Worm (Caenorhabditis elegans) whole organism, L2 larva: Measurements from ENCODE around the gene B0478.3.
A peak's percentile ranks its signal among the peaks of the same experiment; 100 is the strongest.

Source experiments
- C34F6.9 ChIP-seq: fragments of 150-350 bp; optimal IDR thresholded peaks from 2 replicates; lab custom pipeline; 2014; ENCODE audit warnings: missing biosample characterization, missing genetic modification characterization
- R02D3.7 ChIP-seq: fragments of 150-350 bp; optimal IDR thresholded peaks from 2 replicates; lab custom pipeline; 2014; ENCODE audit warnings: missing biosample characterization, missing genetic modification characterization
- Y55F3AM.14 ChIP-seq: fragments of 200-800 bp; sonication (Bioruptor generic); optimal IDR thresholded peaks from 2 replicates; lab custom pipeline; 2018; ENCODE audit warnings: mild to moderate bottlenecking, missing genetic modification characterization, missing compliant biosample characterization
- ZK546.5 ChIP-seq: sonication (generic microtip); optimal IDR thresholded peaks from 2 replicates; lab custom pipeline; 2017; ENCODE audit warnings: missing biosample characterization, missing genetic modification characterization
- alr-1 ChIP-seq: fragments of 150-350 bp; optimal IDR thresholded peaks from 2 replicates; lab custom pipeline; 2014; ENCODE audit warnings: missing biosample characterization, missing genetic modification characterization
- aly-2 ChIP-seq: fragments of 150-350 bp; optimal IDR thresholded peaks from 2 replicates; lab custom pipeline; 2014; ENCODE audit warnings: missing biosample characterization, missing genetic modification characterization
- ama-1 ChIP-seq: fragments of 150-350 bp; optimal IDR thresholded peaks from 2 replicates; lab custom pipeline; 2018; ENCODE audit warnings: inconsistent platforms
- blmp-1 ChIP-seq: sonication (generic microtip); optimal IDR thresholded peaks from 2 replicates; lab custom pipeline; 2017; ENCODE audit warnings: missing genetic modification characterization, mild to moderate bottlenecking, missing compliant biosample characterization, antibody characterized with exemption, moderate library complexity; ENCODE audit not compliant: insufficient read depth
- ceh-16 ChIP-seq: fragments of 150-350 bp; optimal IDR thresholded peaks from 2 replicates; lab custom pipeline; 2014; ENCODE audit warnings: missing biosample characterization, missing genetic modification characterization
- ceh-82 ChIP-seq: fragments of 150-350 bp; optimal IDR thresholded peaks from 2 replicates; lab custom pipeline; 2014; ENCODE audit warnings: missing biosample characterization, missing genetic modification characterization
- crh-2 ChIP-seq: sonication (generic microtip); optimal IDR thresholded peaks from 2 replicates; lab custom pipeline; 2017; ENCODE audit warnings: missing biosample characterization, missing genetic modification characterization
- dmd-4 ChIP-seq: sonication (generic microtip); optimal IDR thresholded peaks from 2 replicates; lab custom pipeline; 2017; ENCODE audit warnings: missing biosample characterization, missing genetic modification characterization
- egl-27 ChIP-seq: sonication (generic microtip); optimal IDR thresholded peaks from 3 replicates; lab custom pipeline; 2017; ENCODE audit warnings: missing biosample characterization, missing genetic modification reagents, missing genetic modification characterization
- elt-1 ChIP-seq: fragments of 150-350 bp; optimal IDR thresholded peaks from 2 replicates; lab custom pipeline; 2014; ENCODE audit warnings: missing biosample characterization, missing genetic modification characterization
- elt-3 ChIP-seq: sonication (generic microtip); optimal IDR thresholded peaks from 2 replicates; lab custom pipeline; 2017; ENCODE audit warnings: missing biosample characterization, missing genetic modification characterization
- fos-1 ChIP-seq: fragments of 150-350 bp; optimal IDR thresholded peaks from 2 replicates; lab custom pipeline; 2014; ENCODE audit warnings: missing biosample characterization, missing genetic modification characterization
- gmeb-1 ChIP-seq: fragments of 150-350 bp; optimal IDR thresholded peaks from 2 replicates; lab custom pipeline; 2014; ENCODE audit warnings: missing biosample characterization, missing genetic modification characterization
- lin-11 ChIP-seq: fragments of 150-350 bp; sonication (generic microtip); optimal IDR thresholded peaks from 2 replicates; lab custom pipeline; 2014; ENCODE audit warnings: missing biosample characterization, missing genetic modification characterization, inconsistent platforms, mixed read lengths
- lin-13 ChIP-seq: fragments of 150-350 bp; optimal IDR thresholded peaks from 2 replicates; lab custom pipeline; 2014; ENCODE audit warnings: missing biosample characterization, missing genetic modification reagents, missing genetic modification characterization
- lin-39 ChIP-seq: fragments of 150-350 bp; optimal IDR thresholded peaks from 2 replicates; lab custom pipeline; 2014; ENCODE audit warnings: missing biosample characterization, missing genetic modification reagents, missing genetic modification characterization
- lsy-2 ChIP-seq, 2 experiments: fragments of 150-350 bp in 1 of 2; sonication (generic microtip) in 1 of 2; optimal IDR thresholded peaks; 2 replicates each; lab custom pipeline; 2014 to 2017; ENCODE audit warnings: missing biosample characterization in 2 of 2, missing genetic modification characterization in 2 of 2
- mab-5 ChIP-seq: fragments of 150-350 bp; optimal IDR thresholded peaks from 2 replicates; lab custom pipeline; 2014; ENCODE audit warnings: missing biosample characterization, missing genetic modification characterization
- mbf-1 ChIP-seq: sonication (generic microtip); optimal IDR thresholded peaks from 2 replicates; lab custom pipeline; 2017; ENCODE audit warnings: missing biosample characterization, missing genetic modification characterization
- mdl-1 ChIP-seq, 2 experiments: fragments of 150-350 bp in 1 of 2; sonication (generic microtip) in 1 of 2; optimal IDR thresholded peaks; 2 replicates each; lab custom pipeline; 2017; ENCODE audit warnings: missing biosample characterization in 2 of 2, missing genetic modification characterization in 2 of 2
- nhr-10 ChIP-seq: sonication (generic microtip); optimal IDR thresholded peaks from 2 replicates; lab custom pipeline; 2017; ENCODE audit warnings: missing biosample characterization, missing genetic modification characterization
- nhr-11 ChIP-seq: fragments of 150-350 bp; optimal IDR thresholded peaks from 2 replicates; lab custom pipeline; 2014; ENCODE audit warnings: missing biosample characterization, missing genetic modification characterization
- nhr-12 ChIP-seq: fragments of 150-350 bp; optimal IDR thresholded peaks from 2 replicates; lab custom pipeline; 2014; ENCODE audit warnings: missing biosample characterization, missing genetic modification characterization
- nhr-129 ChIP-seq: fragments of 150-350 bp; optimal IDR thresholded peaks from 2 replicates; lab custom pipeline; 2014; ENCODE audit warnings: missing biosample characterization, missing genetic modification characterization
- nhr-21 ChIP-seq: fragments of 150-350 bp; optimal IDR thresholded peaks from 2 replicates; lab custom pipeline; 2014; ENCODE audit warnings: missing biosample characterization, missing genetic modification characterization
- nhr-23 ChIP-seq: fragments of 150-350 bp; optimal IDR thresholded peaks from 2 replicates; lab custom pipeline; 2014; ENCODE audit warnings: missing biosample characterization, missing genetic modification reagents, missing genetic modification characterization
- nhr-237 ChIP-seq: fragments of 150-350 bp; optimal IDR thresholded peaks from 2 replicates; lab custom pipeline; 2014; ENCODE audit warnings: missing biosample characterization, missing genetic modification characterization
- nhr-25 ChIP-seq: fragments of 150-350 bp; sonication (generic microtip); optimal IDR thresholded peaks from 3 replicates; lab custom pipeline; 2014; ENCODE audit warnings: missing biosample characterization, missing genetic modification characterization
- nhr-6 ChIP-seq: fragments of 150-350 bp; optimal IDR thresholded peaks from 2 replicates; lab custom pipeline; 2014; ENCODE audit warnings: missing biosample characterization, missing genetic modification characterization
- nhr-77 ChIP-seq: fragments of 150-350 bp; optimal IDR thresholded peaks from 2 replicates; lab custom pipeline; 2014; ENCODE audit warnings: missing biosample characterization, missing genetic modification characterization
- peb-1 ChIP-seq: fragments of 150-350 bp; optimal IDR thresholded peaks from 2 replicates; lab custom pipeline; 2014; ENCODE audit warnings: missing biosample characterization, missing genetic modification characterization
- sem-4 ChIP-seq: fragments of 150-350 bp; optimal IDR thresholded peaks from 2 replicates; lab custom pipeline; 2014; ENCODE audit warnings: missing biosample characterization, missing genetic modification reagents, missing genetic modification characterization
- skn-1 ChIP-seq: sonication (generic microtip); optimal IDR thresholded peaks from 2 replicates; lab custom pipeline; 2017; ENCODE audit warnings: missing biosample characterization, missing genetic modification characterization
- sma-3 ChIP-seq: sonication (generic microtip); optimal IDR thresholded peaks from 2 replicates; lab custom pipeline; 2016; ENCODE audit warnings: missing genetic modification reagents, missing genetic modification characterization, missing compliant biosample characterization
- sma-9 ChIP-seq, 2 experiments: fragments of 150-350 bp in 1 of 2; sonication (generic microtip) in 1 of 2; optimal IDR thresholded peaks; 2 replicates each; lab custom pipeline; 2014 to 2016; ENCODE audit warnings: missing genetic modification characterization in 2 of 2, mild to moderate bottlenecking in 1 of 2, missing biosample characterization in 1 of 2, missing compliant biosample characterization in 1 of 2, missing genetic modification reagents in 1 of 2, moderate library complexity in 1 of 2
- snpc-4 ChIP-seq: fragments of 150-350 bp; optimal IDR thresholded peaks from 2 replicates; lab custom pipeline; 2014; ENCODE audit warnings: missing biosample characterization, missing genetic modification characterization
- unc-39 ChIP-seq: fragments of 150-350 bp; optimal IDR thresholded peaks from 2 replicates; lab custom pipeline; 2014; ENCODE audit warnings: missing biosample characterization, missing genetic modification characterization
- unc-55 ChIP-seq: fragments of 150-350 bp; sonication (generic microtip); optimal IDR thresholded peaks from 3 replicates; lab custom pipeline; 2014; ENCODE audit warnings: missing biosample characterization, missing genetic modification reagents, missing genetic modification characterization
- unc-62 ChIP-seq: fragments of 150-350 bp; optimal IDR thresholded peaks from 2 replicates; lab custom pipeline; 2014; ENCODE audit warnings: missing biosample characterization, missing genetic modification reagents, missing genetic modification characterization
- zag-1 ChIP-seq: fragments of 150-350 bp; optimal IDR thresholded peaks from 2 replicates; lab custom pipeline; 2014; ENCODE audit warnings: missing biosample characterization, missing genetic modification characterization
- ztf-1 ChIP-seq: fragments of 200-800 bp; sonication (Bioruptor generic); conservative IDR thresholded peaks from 2 replicates; pipeline ENCODE4 v1.3.6; 2022; ENCODE audit warnings: missing genetic modification characterization, missing compliant biosample characterization
- ztf-11 ChIP-seq: sonication (generic microtip); optimal IDR thresholded peaks from 2 replicates; lab custom pipeline; 2017; ENCODE audit warnings: missing biosample characterization, missing genetic modification characterization
- ztf-4 ChIP-seq: fragments of 150-350 bp; optimal IDR thresholded peaks from 2 replicates; lab custom pipeline; 2014; ENCODE audit warnings: missing biosample characterization, missing genetic modification characterization

Gene B0478.3

DNA sequence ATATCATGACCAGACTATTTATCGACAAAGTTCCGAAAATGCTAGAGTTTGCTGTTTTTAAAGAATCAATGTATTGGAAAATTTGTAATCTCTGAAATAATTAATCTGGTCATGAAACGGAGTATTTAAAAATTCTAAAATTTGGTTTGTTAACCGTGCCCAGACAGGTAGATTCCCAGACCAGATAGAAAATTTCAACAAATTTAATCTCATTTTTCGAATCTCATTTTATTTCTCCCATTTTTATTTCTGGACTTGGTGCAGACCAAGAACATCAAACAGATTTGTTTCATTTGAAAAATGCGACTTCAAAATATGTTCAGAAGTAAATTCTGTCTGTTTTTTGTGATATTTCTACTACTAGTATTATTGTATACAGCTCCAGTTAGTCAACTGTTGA, 41.3 kb downstream of the B0478.3 start, which contains the start of gene T22D1.1:
Gene T22D1.1, plus strand, starts transcription at position 301 of the 400 bp plus-strand sequence.
- TF ChIP-seq fos-1 (no peak), egl-27 (tag; lab: Kevin White, UChicago) (no peak), elt-3 (tag; lab: Kevin White, UChicago) (no peak), nhr-12 (no peak), nhr-237 (tag; lab: Kevin White, UChicago) (no peak), blmp-1 (tag; lab: Kevin White, UChicago) (no peak), ztf-11 (no peak), sem-4 (tag; lab: Kevin White, UChicago) (no peak)
- TF ChIP-seq, all 48 proteins: peak for 0

DNA sequence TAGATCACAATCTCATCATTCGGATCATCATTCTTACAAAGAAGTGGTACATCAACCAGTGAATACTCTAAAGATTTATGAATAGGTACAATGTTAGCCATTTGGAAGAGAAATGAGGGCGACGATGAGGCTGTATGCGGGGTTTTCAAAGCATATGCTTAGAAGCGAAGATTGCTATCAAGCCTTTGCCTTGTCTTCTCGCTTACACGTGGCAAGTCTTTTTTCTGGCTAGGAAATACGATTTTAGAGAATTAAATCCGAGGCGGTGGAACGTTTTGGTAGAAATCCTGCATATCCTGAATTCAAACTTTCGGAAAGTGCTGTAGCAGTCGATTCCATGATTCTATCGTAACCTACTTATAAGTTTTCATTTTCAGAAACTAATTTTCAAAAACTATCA, 44.3 kb downstream of the B0478.3 start, which contains the start of gene T22D1.18:
Gene T22D1.18, minus strand, starts transcription at position 101 of the 400 bp plus-strand sequence.
- TF ChIP-seq unc-62 (GFP tag; lab: Kevin White, UChicago) = no peak
- TF ChIP-seq nhr-129 (tag; lab: Kevin White, UChicago) = no peak
- TF ChIP-seq nhr-11 (tag; lab: Kevin White, UChicago) = no peak
- TF ChIP-seq nhr-25 (tag; lab: Kevin White, UChicago) = no peak
- TF ChIP-seq gmeb-1 = no peak
- TF ChIP-seq lin-39 (tag; lab: Kevin White, UChicago) = no peak
- no peak for TF ChIP-seq elt-1
- TF ChIP-seq C34F6.9 (tag; lab: Kevin White, UChicago) = no peak
- TF ChIP-seq unc-55 = no peak
- no peak for TF ChIP-seq aly-2 (tag; lab: Kevin White, UChicago)
- no peak for TF ChIP-seq Y55F3AM.14 (GFP tag; lab: Kevin White, UChicago)
- no peak for TF ChIP-seq lin-13 (GFP tag; lab: Kevin White, UChicago)
- TF ChIP-seq lin-11 (tag; lab: Kevin White, UChicago) = no peak
- no peak for TF ChIP-seq sma-3 (GFP tag; lab: Kevin White, UChicago)
- TF ChIP-seq crh-2 (tag; lab: Kevin White, UChicago) = no peak
- no peak for TF ChIP-seq skn-1 (tag; lab: Kevin White, UChicago)
- no peak for TF ChIP-seq nhr-6 (tag; lab: Kevin White, UChicago)
- TF ChIP-seq R02D3.7 = no peak

DNA sequence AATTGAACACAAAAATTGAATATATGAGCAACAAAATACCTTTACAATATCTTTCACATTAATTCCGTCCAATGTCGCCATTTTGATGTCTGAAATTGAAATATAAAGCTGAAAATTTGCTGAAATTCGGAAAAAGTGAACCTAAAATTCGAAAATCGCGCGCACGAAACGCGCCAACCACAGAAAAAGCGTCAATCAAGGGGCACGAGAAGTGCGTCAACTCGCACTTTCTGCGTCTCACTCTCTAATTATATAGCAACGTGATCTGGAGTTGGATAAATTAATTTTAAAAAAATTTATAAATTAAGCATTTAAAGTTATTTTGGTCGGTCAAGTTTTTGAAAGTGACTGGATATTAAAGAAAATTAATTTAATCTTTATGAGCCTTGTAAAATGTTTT, 45.1 kb downstream of the B0478.3 start, which contains the start of gene ruvb-2:
Gene ruvb-2, minus strand, starts transcription at position 89 of the 400 bp plus-strand sequence.
- peak; percentile 70 for TF ChIP-seq nhr-129 (tag; lab: Kevin White, UChicago)
- TF ChIP-seq ztf-4 = peak; percentile 33
- TF ChIP-seq nhr-12 = no peak
- TF ChIP-seq lin-11 (tag; lab: Kevin White, UChicago) = peak; percentile 80
- TF ChIP-seq mab-5 (tag; lab: Kevin White, UChicago) = peak; percentile 72
- no peak for TF ChIP-seq nhr-77 (tag; lab: Kevin White, UChicago)
- peak; percentile 82 for TF ChIP-seq blmp-1 (tag; lab: Kevin White, UChicago)
- TF ChIP-seq ama-1 (lab: Kevin White, UChicago) = peak; percentile 56
- TF ChIP-seq elt-1 = no peak
- no peak for TF ChIP-seq nhr-11 (tag; lab: Kevin White, UChicago)
- TF ChIP-seq nhr-237 (tag; lab: Kevin White, UChicago) = no peak
- no peak for TF ChIP-seq elt-3 (tag; lab: Kevin White, UChicago)
- TF ChIP-seq lsy-2 (tag; optimal IDR thresholded peaks at IDR 0.05; lab: Kevin White, UChicago) = peak; percentile 76 to 94
- TF ChIP-seq nhr-25 (tag; lab: Kevin White, UChicago) = peak; percentile 91
- TF ChIP-seq lin-39 (tag; lab: Kevin White, UChicago) = no peak
- peak; percentile 65 for TF ChIP-seq ceh-82 (tag; lab: Kevin White, UChicago)
- TF ChIP-seq Y55F3AM.14 (GFP tag; lab: Kevin White, UChicago) = no peak
- no peak for TF ChIP-seq dmd-4 (tag; lab: Kevin White, UChicago)
- TF ChIP-seq fos-1 = peak; percentile 77
- peak; percentile 49 for TF ChIP-seq ZK546.5 (tag; lab: Kevin White, UChicago)
- peak; percentile 58 for TF ChIP-seq sem-4 (tag; lab: Kevin White, UChicago)
- TF ChIP-seq ceh-16 (tag; lab: Kevin White, UChicago) = no peak
- TF ChIP-seq mdl-1 (tag; optimal IDR thresholded peaks at IDR 0.05; lab: Kevin White, UChicago) = peak in 1 of 2 experiments; percentile 79
- peak; percentile 87 for TF ChIP-seq sma-9 (GFP tag; optimal IDR thresholded peaks at IDR 0.05; lab: Kevin White, UChicago)
- no peak for TF ChIP-seq sma-9 (tag; optimal IDR thresholded peaks at IDR 0.05; lab: Kevin White, UChicago)
- TF ChIP-seq snpc-4 (tag; lab: Kevin White, UChicago) = peak; percentile 87
- TF ChIP-seq mbf-1 (tag; lab: Kevin White, UChicago) = no peak
- TF ChIP-seq C34F6.9 (tag; lab: Kevin White, UChicago) = peak; percentile 97
- peak; percentile 90 for TF ChIP-seq lin-13 (GFP tag; lab: Kevin White, UChicago)
- TF ChIP-seq nhr-10 (tag; lab: Kevin White, UChicago) = peak; percentile 21
- TF ChIP-seq alr-1 (tag; lab: Kevin White, UChicago) = no peak
- TF ChIP-seq unc-55 = peak; percentile 94
- TF ChIP-seq unc-39 (tag; lab: Kevin White, UChicago) = no peak
- no peak for TF ChIP-seq aly-2 (tag; lab: Kevin White, UChicago)
- TF ChIP-seq sma-3 (GFP tag; lab: Kevin White, UChicago) = peak; percentile 89
- TF ChIP-seq nhr-21 (tag; lab: Kevin White, UChicago) = peak; percentile 86
- peak; percentile 78 for TF ChIP-seq nhr-6 (tag; lab: Kevin White, UChicago)
- TF ChIP-seq gmeb-1 = peak; percentile 93
- no peak for TF ChIP-seq nhr-23 (tag; lab: Kevin White, UChicago)
- TF ChIP-seq zag-1 (tag; lab: Kevin White, UChicago) = peak; percentile 59
- TF ChIP-seq ztf-1 (GFP tag; lab: Robert Waterston, UW) = no peak
- TF ChIP-seq crh-2 (tag; lab: Kevin White, UChicago) = peak; percentile 91
- TF ChIP-seq peb-1 (tag; lab: Kevin White, UChicago) = no peak
